Fruit fly (Drosophila melanogaster) whole organism, pupa: ENCODE results near the gene Pep.

Experiments
- CG12605 ChIP-seq: fragments of 200-800 bp; sonication (Bioruptor generic); IDR thresholded peaks from 2 replicates; pipeline ENCODE4 v1.3.6; 2022; ENCODE audit warnings: missing biosample characterization, missing genetic modification characterization
- CG13204 ChIP-seq: fragments of 200-800 bp; sonication (Bioruptor generic); optimal IDR thresholded peaks from 2 replicates; lab custom pipeline; 2018; ENCODE audit warnings: missing biosample characterization, mild to moderate bottlenecking, missing genetic modification characterization, moderate library complexity
- CG32121 ChIP-seq: fragments of 200-800 bp; sonication (Bioruptor generic); IDR thresholded peaks from 2 replicates; pipeline ENCODE4 v1.3.6; 2022; ENCODE audit warnings: missing biosample characterization, missing genetic modification characterization
- Pif1A ChIP-seq: fragments of 200-800 bp; sonication (Bioruptor generic); optimal IDR thresholded peaks from 3 replicates; lab custom pipeline; 2016; ENCODE audit warnings: missing biosample characterization, missing genetic modification characterization
- fd96Ca ChIP-seq: fragments of 200-800 bp; sonication (Bioruptor generic); IDR thresholded peaks from 3 replicates; pipeline ENCODE4 v1.3.6; 2022; ENCODE audit warnings: missing biosample characterization, missing genetic modification characterization
- gl ChIP-seq: fragments of 200-800 bp; sonication (Bioruptor generic); optimal IDR thresholded peaks from 2 replicates; lab custom pipeline; 2018; ENCODE audit warnings: missing biosample characterization, mild to moderate bottlenecking, missing genetic modification characterization
- rn ChIP-seq: fragments of 200-800 bp; sonication (Bioruptor generic); IDR thresholded peaks from 2 replicates; pipeline ENCODE4 v1.3.6; 2022; ENCODE audit warnings: missing biosample characterization, missing genetic modification characterization

DNA sequence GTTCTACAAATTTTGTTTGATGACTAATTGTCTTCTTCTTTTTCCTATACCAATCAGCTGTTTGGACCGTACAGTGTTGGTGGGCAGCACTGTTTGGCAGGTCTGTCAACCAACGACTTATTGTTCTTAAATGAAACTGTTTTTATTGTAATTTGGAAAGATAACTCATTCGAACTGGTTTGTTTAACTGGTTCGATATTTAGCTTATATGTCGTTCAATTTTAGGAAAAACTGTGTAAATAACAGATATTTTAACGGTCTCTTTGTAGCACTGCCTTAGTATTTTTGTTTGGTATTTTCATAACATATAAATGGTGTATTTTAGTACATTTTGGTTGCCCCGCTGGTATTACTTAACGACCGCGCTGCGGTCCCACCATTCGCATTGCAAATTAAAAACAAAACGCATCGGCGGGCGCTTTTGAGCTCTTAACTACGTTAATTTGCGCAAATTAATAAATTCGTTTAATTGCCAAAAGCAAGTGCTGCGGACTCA, 23.3 kb downstream of the Pep start, which contains the start of the genes Vps60 and anchor:
- TF ChIP-seq CG32121 (GFP tag; lab: Robert Waterston, UW) (peak; percentile 10; the same call in 1 of the 2 replicates), rn (GFP tag; lab: Robert Waterston, UW) (no peak), fd96Ca (GFP tag; lab: Robert Waterston, UW) (no peak), gl (tag; lab: Kevin White, UChicago) (no peak), CG12605 (GFP tag; lab: Robert Waterston, UW) (0 out of 2 replicates have a peak, but pooled peaks have one; percentile 15), Pif1A (GFP tag; lab: Kevin White, UChicago) (no peak), CG13204 (no peak)
